Worm (Caenorhabditis elegans): ENCODE measurements around the gene zig-10.

Gene zig-10

DNA sequence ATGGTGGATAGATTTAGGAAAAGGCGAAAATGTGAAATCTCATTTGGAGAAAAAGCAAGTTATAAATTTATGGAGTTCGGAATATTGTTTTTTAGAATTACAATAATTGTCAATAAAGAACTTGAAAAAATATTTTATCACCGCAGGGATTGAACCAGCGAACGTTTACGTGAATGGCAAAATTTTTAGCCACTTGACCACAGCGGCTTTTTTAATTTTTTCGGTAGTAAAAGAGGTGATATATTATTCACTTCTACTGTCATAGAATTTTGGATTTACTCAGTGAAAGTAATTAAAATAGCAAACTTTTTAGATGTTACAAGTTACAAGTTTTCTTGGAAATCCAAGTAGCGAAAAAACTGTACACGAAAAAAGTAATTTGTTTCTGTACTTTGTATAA, 40.3 kb upstream of the zig-10 start:
- TF ChIP-seq lin-54 (GFP tag; optimal IDR thresholded peaks at IDR 0.05) (peak; percentile 37), nhr-80 (tag; optimal IDR thresholded peaks at IDR 0.05) (no peak), zim-3 (tag; optimal IDR thresholded peaks at IDR 0.05) (no peak), hlh-26 (GFP tag; conservative IDR thresholded peaks at IDR 0.05) (no peak), sptf-2 (GFP tag; optimal IDR thresholded peaks at IDR 0.05) (no peak), rcor-1 (GFP tag; IDR thresholded peaks at IDR 0.05) (no peak), gei-17 (GFP tag; optimal IDR thresholded peaks at IDR 0.05) (no peak), madf-8 (GFP tag; conservative IDR thresholded peaks at IDR 0.05) (no peak), athp-1 (tag; optimal IDR thresholded peaks at IDR 0.05) (peak; percentile 50), mes-4 (tag; optimal IDR thresholded peaks at IDR 0.05) (no peak), dpl-1 (GFP tag; optimal IDR thresholded peaks at IDR 0.05) (no peak), sea-2 (GFP tag; IDR thresholded peaks at IDR 0.05) (no peak), nfya-2 (GFP tag; IDR thresholded peaks at IDR 0.05) (no peak), tbp1 (GFP tag; optimal IDR thresholded peaks at IDR 0.05) (peak; percentile 83), dox-1 (GFP tag; IDR thresholded peaks at IDR 0.05) (no peak), egl-44 (GFP tag; IDR thresholded peaks at IDR 0.05) (no peak), T07F8.4 (tag; optimal IDR thresholded peaks at IDR 0.05) (no peak), cebp-1 (GFP tag; IDR thresholded peaks at IDR 0.05) (no peak), cebp-1 (tag; optimal IDR thresholded peaks at IDR 0.05) (no peak), pbrm-1 (GFP tag; IDR thresholded peaks at IDR 0.05) (no peak), rpc-1 (optimal IDR thresholded peaks at IDR 0.05) (peak; percentile 56), rpc-1 (tag; optimal IDR thresholded peaks at IDR 0.05) (peak; percentile 78), him-1 (tag; optimal IDR thresholded peaks at IDR 0.05) (no peak), F52B5.7 (tag; optimal IDR thresholded peaks at IDR 0.05) (no peak), ceh-100 (GFP tag; IDR thresholded peaks at IDR 0.05) (no peak), C17E4.6 (GFP tag; IDR thresholded peaks at IDR 0.05) (no peak), snpc-4 (GFP tag; optimal IDR thresholded peaks at IDR 0.05) (no peak), snpc-4 (tag; optimal IDR thresholded peaks at IDR 0.05) (no peak), efl-1 (GFP tag; optimal IDR thresholded peaks at IDR 0.05) (no peak), B0261.1 (tag; optimal IDR thresholded peaks at IDR 0.05) (peak; percentile 52), die-1 (tag; optimal IDR thresholded peaks at IDR 0.05) (peak; percentile 25), hsf-1 (GFP tag; IDR thresholded peaks at IDR 0.05) (0 out of 2 replicates have a peak, but pooled peaks have one; percentile 30), hlh-12 (tag; optimal IDR thresholded peaks at IDR 0.05) (no peak), snpc-3.4 (tag; optimal IDR thresholded peaks at IDR 0.05) (peak; percentile 37), F49E8.2 (tag; optimal IDR thresholded peaks at IDR 0.05; ENCODE audit: insufficient read depth) (peak; percentile 35), lin-26 (GFP tag; IDR thresholded peaks at IDR 0.05) (peak; percentile 66), B0019.2 (GFP tag; conservative IDR thresholded peaks at IDR 0.05) (no peak), ztf-3 (GFP tag; optimal IDR thresholded peaks at IDR 0.05) (no peak), hmg-20 (GFP tag; IDR thresholded peaks at IDR 0.05) (no peak), madf-6 (GFP tag; IDR thresholded peaks at IDR 0.05) (peak; percentile 49; the same call in 1 of the 2 replicates), ceh-58 (GFP tag; IDR thresholded peaks at IDR 0.05) (0 out of 2 replicates have a peak, but pooled peaks have one; percentile 93), snpc-1.3 (tag; optimal IDR thresholded peaks at IDR 0.05; ENCODE audit: insufficient read depth) (peak; percentile 28), nfya-1 (tag; optimal IDR thresholded peaks at IDR 0.05; ENCODE audit: borderline replicate concordance, insufficient read depth) (no peak), somi-1 (GFP tag; optimal IDR thresholded peaks at IDR 0.05) (no peak), F23B12.7 (tag; optimal IDR thresholded peaks at IDR 0.05; ENCODE audit: insufficient read depth) (peak; percentile 54), ama-1 (optimal IDR thresholded peaks at IDR 0.05) (no peak), ama-1 (GFP tag; optimal IDR thresholded peaks at IDR 0.05) (no peak)
